Fruit fly (Drosophila melanogaster): ENCODE data around the gene ChT.

ChT gene

DNA sequence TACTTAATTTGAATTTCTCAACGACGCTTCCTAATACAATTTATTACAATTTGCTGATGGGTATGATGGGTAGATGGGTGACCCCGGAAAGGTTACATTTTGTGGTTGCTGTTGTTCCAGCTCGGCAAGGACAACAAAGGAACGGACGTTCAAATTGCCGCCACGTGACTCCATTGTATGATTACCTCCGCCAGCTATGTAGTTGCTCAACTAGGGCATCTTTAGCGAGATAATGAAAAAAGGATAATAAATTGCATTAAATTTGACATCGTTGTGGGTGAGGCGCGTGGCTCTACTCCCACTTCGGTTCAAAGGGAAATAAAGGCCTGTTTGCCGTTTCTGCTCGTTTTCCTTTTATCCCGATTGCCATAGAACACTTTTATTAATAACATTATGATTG, 41.0 kb downstream of the ChT start:
- TF ChIP-seq Snoo (tag; optimal IDR thresholded peaks at IDR 0.05) = no peak
- no peak for TF ChIP-seq CG10348 (GFP tag; IDR thresholded peaks at IDR 0.05)
- no peak for TF ChIP-seq fd96Ca (GFP tag; IDR thresholded peaks at IDR 0.05)
- no peak for TF ChIP-seq CG13204 (GFP tag; optimal IDR thresholded peaks at IDR 0.05)
- TF ChIP-seq CG12605 (GFP tag; IDR thresholded peaks at IDR 0.05) = no peak

DNA sequence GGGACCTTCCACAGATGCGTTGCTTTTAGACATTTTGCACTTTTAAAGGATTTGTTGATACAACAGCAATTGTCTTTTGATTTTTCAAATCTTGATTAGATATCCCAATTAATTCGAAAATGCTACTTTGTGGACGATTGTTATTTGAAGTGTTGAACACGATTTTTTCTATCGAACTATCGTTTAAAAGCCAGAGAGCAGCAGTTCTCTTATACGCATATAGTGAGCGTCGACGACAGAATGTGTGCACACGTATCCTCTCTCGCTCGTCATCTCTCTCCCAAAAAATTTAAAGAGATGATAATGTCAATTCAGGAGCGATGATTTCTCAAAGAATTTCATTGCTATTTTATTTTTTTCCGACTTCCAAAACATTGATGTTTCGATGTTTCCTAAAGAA, 42.1 kb downstream of the ChT start, which contains the start of gene CG34283:
Gene CG34283 (minus strand): TSS at position 101 of the 400 bp plus-strand sequence.
- no peak for TF ChIP-seq EcR (GFP tag; optimal IDR thresholded peaks at IDR 0.05)
- TF ChIP-seq CG8301 (tag; optimal IDR thresholded peaks at IDR 0.05) = no peak
- no peak for TF ChIP-seq CG15710 (tag; optimal IDR thresholded peaks at IDR 0.05)
- no peak for TF ChIP-seq Snoo (tag; optimal IDR thresholded peaks at IDR 0.05)
- no peak for TF ChIP-seq Ets98B (GFP tag; IDR thresholded peaks at IDR 0.05)
- TF ChIP-seq rn (GFP tag; IDR thresholded peaks at IDR 0.05) = no peak
- TF ChIP-seq CG8159 (tag; optimal IDR thresholded peaks at IDR 0.05) = no peak
- no peak for TF ChIP-seq CG12605 (GFP tag; IDR thresholded peaks at IDR 0.05)
- no peak for TF ChIP-seq gl (tag; optimal IDR thresholded peaks at IDR 0.05)
- no peak for TF ChIP-seq CG13204 (GFP tag; optimal IDR thresholded peaks at IDR 0.05)
- TF ChIP-seq CG32121 (GFP tag; IDR thresholded peaks at IDR 0.05) = no peak
- no peak for TF ChIP-seq Pif1A (GFP tag; optimal IDR thresholded peaks at IDR 0.05)
- no peak for TF ChIP-seq fd96Ca (GFP tag; IDR thresholded peaks at IDR 0.05)
- TF ChIP-seq CG14655 (GFP tag; optimal IDR thresholded peaks at IDR 0.05) = no peak
- no peak for TF ChIP-seq D1 (tag; optimal IDR thresholded peaks at IDR 0.05)
- TF ChIP-seq CG9948 (tag; optimal IDR thresholded peaks at IDR 0.05) = no peak
- no peak for TF ChIP-seq CG34367 (tag; optimal IDR thresholded peaks at IDR 0.05)
- no peak for TF ChIP-seq CG10348 (GFP tag; IDR thresholded peaks at IDR 0.05)
- no peak for TF ChIP-seq CG4496 (GFP tag; IDR thresholded peaks at IDR 0.05)

DNA sequence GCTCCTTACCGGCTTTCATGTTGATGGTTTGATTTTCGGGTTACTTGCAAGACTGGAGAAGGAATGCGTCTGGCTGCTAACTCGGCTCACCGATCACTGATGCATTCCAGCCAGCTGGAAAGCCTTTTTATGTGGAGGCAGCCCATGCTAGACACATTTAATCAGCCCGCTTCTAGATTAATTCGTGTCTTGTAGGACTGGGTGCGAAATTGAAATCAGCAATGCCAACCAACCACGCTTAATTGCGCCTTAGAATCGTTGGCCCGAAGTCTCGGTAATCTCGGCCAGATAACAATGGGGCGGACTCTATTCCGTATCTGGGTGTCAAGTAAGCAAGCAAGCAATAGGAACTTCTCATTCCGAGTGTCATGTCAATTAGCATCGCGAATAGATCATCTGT, 45.9 kb downstream of the ChT start, which contains the start of gene CG7714:
Gene CG7714 (minus strand): TSS at position 101 of the 400 bp plus-strand sequence.
- TF ChIP-seq CG14655 (GFP tag; optimal IDR thresholded peaks at IDR 0.05) (no peak), Pif1B (GFP tag; optimal IDR thresholded peaks at IDR 0.05) (no peak), CG12605 (GFP tag; IDR thresholded peaks at IDR 0.05) (no peak), EcR (GFP tag; optimal IDR thresholded peaks at IDR 0.05) (no peak), Ets98B (GFP tag; IDR thresholded peaks at IDR 0.05) (no peak), CG34367 (tag; optimal IDR thresholded peaks at IDR 0.05) (no peak), CG10348 (GFP tag; IDR thresholded peaks at IDR 0.05) (no peak), Pif1A (GFP tag; optimal IDR thresholded peaks at IDR 0.05) (no peak), D1 (tag; optimal IDR thresholded peaks at IDR 0.05) (no peak), gl (tag; optimal IDR thresholded peaks at IDR 0.05) (no peak), fd96Ca (GFP tag; IDR thresholded peaks at IDR 0.05) (no peak), CG13204 (GFP tag; optimal IDR thresholded peaks at IDR 0.05) (no peak), CG9948 (tag; optimal IDR thresholded peaks at IDR 0.05) (no peak), CG15710 (tag; optimal IDR thresholded peaks at IDR 0.05) (no peak), rn (GFP tag; IDR thresholded peaks at IDR 0.05) (no peak), CG8301 (tag; optimal IDR thresholded peaks at IDR 0.05) (no peak), CG17806 (tag; optimal IDR thresholded peaks at IDR 0.05) (no peak), CG8159 (tag; optimal IDR thresholded peaks at IDR 0.05) (no peak), Snoo (tag; optimal IDR thresholded peaks at IDR 0.05) (no peak), CG4496 (GFP tag; IDR thresholded peaks at IDR 0.05) (no peak)

DNA sequence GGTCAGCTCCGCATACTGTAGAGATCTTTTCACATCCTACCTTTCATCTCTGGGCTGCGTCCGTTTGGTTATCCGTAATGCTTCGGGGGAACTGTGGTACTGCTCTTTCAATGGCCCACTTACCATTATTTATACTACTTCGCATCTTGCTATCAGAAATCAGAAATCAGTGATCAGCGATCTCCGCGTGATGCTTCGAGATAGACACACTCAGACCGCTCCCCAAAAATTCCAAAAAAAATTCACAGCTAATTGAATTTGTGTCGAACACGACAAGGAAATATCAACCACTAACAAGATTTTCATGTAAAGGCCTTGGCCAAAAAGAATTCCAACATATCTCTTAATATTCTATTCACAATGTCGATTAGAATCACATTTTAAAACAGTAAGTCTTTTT, 48.0 kb downstream of the ChT start, which contains the start of gene CG7715:
Gene CG7715 (minus strand): TSS at position 101 of the 400 bp plus-strand sequence.
- TF ChIP-seq Snoo (tag; optimal IDR thresholded peaks at IDR 0.05) (no peak), CG13204 (GFP tag; optimal IDR thresholded peaks at IDR 0.05) (no peak), CG32121 (GFP tag; IDR thresholded peaks at IDR 0.05) (no peak), rn (GFP tag; IDR thresholded peaks at IDR 0.05) (no peak), CG9948 (tag; optimal IDR thresholded peaks at IDR 0.05) (no peak), Ets98B (GFP tag; IDR thresholded peaks at IDR 0.05) (no peak)

- TF ChIP-seq fd96Ca (GFP tag; IDR thresholded peaks at IDR 0.05) (no peak), gl (tag; optimal IDR thresholded peaks at IDR 0.05) (no peak), CG8159 (tag; optimal IDR thresholded peaks at IDR 0.05) (no peak), CG15710 (tag; optimal IDR thresholded peaks at IDR 0.05) (no peak), CG10348 (GFP tag; IDR thresholded peaks at IDR 0.05) (no peak), CG17806 (tag; optimal IDR thresholded peaks at IDR 0.05) (no peak), CG12605 (GFP tag; IDR thresholded peaks at IDR 0.05) (no peak), CG9948 (tag; optimal IDR thresholded peaks at IDR 0.05) (no peak), CG14655 (GFP tag; optimal IDR thresholded peaks at IDR 0.05) (no peak), CG13204 (GFP tag; optimal IDR thresholded peaks at IDR 0.05) (no peak), CG8301 (tag; optimal IDR thresholded peaks at IDR 0.05) (no peak), CG32121 (GFP tag; IDR thresholded peaks at IDR 0.05) (no peak), Snoo (tag; optimal IDR thresholded peaks at IDR 0.05) (no peak), CG34367 (tag; optimal IDR thresholded peaks at IDR 0.05) (no peak), Pif1B (GFP tag; optimal IDR thresholded peaks at IDR 0.05) (no peak), CG4496 (GFP tag; IDR thresholded peaks at IDR 0.05) (no peak), Pif1A (GFP tag; optimal IDR thresholded peaks at IDR 0.05) (no peak)
Observed at dm6 chr3R:18731241-18731640, 50.8 kb downstream of the ChT start.

- TF ChIP-seq D1 (tag; optimal IDR thresholded peaks at IDR 0.05) (no peak), CG17806 (tag; optimal IDR thresholded peaks at IDR 0.05) (no peak), gl (tag; optimal IDR thresholded peaks at IDR 0.05) (no peak), Pif1B (GFP tag; optimal IDR thresholded peaks at IDR 0.05) (no peak), CG9948 (tag; optimal IDR thresholded peaks at IDR 0.05) (no peak), CG34367 (tag; optimal IDR thresholded peaks at IDR 0.05) (no peak), rn (GFP tag; IDR thresholded peaks at IDR 0.05) (no peak)
Observed at dm6 chr3R:18732381-18732780, 52.0 kb downstream of the ChT start, which contains the start of gene CG14302. Gene CG14302 (plus strand): TSS chr3R:18732681.

All from whole organism, pupa.